Worm (Caenorhabditis elegans): ENCODE data around the gene col-185.

Gene col-185

DNA sequence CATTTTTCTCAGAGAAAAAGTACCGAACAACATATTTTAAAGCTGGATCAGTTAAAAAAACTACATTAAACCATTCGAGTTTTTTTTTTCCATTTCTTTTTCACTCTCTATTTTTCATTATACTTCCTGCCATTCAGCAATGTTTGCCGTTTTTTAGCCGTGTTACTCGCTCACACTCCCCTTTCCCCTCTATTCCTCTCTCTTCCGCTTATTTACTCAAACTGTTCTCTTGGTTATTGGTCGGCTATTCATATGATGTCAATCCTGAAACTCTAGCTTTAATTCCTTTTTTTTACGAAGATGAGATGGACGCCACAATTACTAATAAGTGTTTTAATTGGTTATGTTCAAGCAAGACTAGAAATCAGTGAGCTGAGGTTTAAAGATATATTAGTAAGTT lies 39.0 kb downstream of the col-185 start, which contains the start of gene tre-4:
Gene tre-4, plus strand, starts transcription at position 301 of the 400 bp plus-strand sequence.
- TF ChIP-seq nhr-237 (tag; optimal IDR thresholded peaks at IDR 0.05) = no peak
- TF ChIP-seq pha-4 (tag; optimal IDR thresholded peaks at IDR 0.05) = peak; percentile 61
- TF ChIP-seq nhr-12 (tag; optimal IDR thresholded peaks at IDR 0.05) = no peak
- TF ChIP-seq tbx-2 (tag; optimal IDR thresholded peaks at IDR 0.05) = no peak
- TF ChIP-seq ceh-28 (tag; optimal IDR thresholded peaks at IDR 0.05) = no peak
- no peak for TF ChIP-seq ceh-82 (tag; optimal IDR thresholded peaks at IDR 0.05)
- TF ChIP-seq jun-1 (tag; optimal IDR thresholded peaks at IDR 0.05) = no peak

DNA sequence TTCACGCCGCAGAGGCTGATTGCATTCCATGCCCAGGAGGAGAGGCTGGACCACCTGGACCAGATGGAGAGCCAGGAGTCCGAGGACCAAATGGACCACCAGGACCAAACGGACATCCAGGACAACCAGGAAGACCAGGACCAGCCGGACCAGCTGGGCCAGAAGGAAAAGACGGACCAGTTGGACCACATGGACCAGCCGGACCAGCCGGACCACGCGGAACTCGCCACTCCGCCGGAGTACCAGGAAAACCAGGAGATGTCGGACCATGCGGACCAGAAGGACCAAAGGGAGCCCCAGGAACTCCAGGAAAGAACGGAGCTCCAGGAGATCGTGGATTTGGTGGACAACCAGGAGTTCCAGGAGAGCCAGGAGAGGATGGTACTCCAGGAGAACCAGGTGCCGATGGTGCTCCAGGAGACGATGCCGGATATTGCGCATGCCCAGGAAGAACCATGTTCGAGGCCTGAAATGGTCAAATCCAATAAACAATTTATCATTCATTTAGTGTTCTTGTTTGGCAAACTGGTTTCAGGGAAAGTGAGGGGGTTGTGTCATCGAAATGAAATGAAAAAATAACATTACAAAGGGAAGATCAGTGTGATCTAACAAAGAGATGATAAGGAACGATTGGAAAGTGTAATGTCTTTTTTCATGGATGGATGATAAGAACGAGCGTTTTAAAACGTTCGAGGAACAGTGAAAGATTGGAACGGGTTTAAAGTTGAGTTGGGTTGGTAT lies 40.8 kb downstream of the col-185 start:
- TF ChIP-seq elt-2 (tag; optimal IDR thresholded peaks at IDR 0.05) = peak; percentile 25
- TF ChIP-seq elt-3 (tag; optimal IDR thresholded peaks at IDR 0.05) = peak in 1 of 3 experiments; percentile 58
- peak; percentile 4 for TF ChIP-seq pqm-1 (tag; optimal IDR thresholded peaks at IDR 0.05)
- no peak for TF ChIP-seq elt-1 (tag; optimal IDR thresholded peaks at IDR 0.05)
- no peak for TF ChIP-seq nhr-23 (tag; optimal IDR thresholded peaks at IDR 0.05)

DNA sequence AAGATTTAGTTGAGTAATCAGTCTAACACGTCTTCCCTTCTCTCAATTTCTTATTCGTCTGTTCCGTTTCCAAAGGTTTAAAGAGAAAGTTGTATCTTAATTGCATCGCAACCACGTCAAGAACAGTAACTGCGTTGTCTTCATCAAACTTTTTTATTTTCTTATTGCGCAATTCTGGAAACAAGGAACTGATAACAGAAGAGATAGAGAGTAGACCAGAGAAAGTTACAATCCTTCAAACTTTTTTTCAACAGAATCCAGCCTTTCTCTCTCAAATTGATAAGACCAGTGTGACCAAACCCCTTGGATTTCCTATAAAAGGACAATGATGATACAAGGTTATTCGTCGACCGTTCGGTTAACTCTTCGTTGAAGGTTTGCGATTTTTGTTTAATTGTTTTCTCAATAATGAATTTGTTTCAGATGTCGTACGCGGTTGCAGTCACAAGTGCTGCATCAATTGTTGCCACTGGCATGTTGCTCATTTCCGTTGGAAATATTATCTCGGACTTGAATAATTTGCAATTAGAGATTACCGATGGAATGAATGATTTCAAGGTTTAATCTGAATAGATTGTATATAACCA lies 41.8 kb downstream of the col-185 start, which contains the start of gene col-184:
Gene col-184, plus strand, starts transcription at position 409 of the 587 bp plus-strand sequence.
- no peak for TF ChIP-seq nfya-1 (tag; optimal IDR thresholded peaks at IDR 0.05; ENCODE audit: insufficient read depth)
- peak in 1 of 3 experiments; percentile 18 for TF ChIP-seq elt-3 (tag; optimal IDR thresholded peaks at IDR 0.05)

DNA sequence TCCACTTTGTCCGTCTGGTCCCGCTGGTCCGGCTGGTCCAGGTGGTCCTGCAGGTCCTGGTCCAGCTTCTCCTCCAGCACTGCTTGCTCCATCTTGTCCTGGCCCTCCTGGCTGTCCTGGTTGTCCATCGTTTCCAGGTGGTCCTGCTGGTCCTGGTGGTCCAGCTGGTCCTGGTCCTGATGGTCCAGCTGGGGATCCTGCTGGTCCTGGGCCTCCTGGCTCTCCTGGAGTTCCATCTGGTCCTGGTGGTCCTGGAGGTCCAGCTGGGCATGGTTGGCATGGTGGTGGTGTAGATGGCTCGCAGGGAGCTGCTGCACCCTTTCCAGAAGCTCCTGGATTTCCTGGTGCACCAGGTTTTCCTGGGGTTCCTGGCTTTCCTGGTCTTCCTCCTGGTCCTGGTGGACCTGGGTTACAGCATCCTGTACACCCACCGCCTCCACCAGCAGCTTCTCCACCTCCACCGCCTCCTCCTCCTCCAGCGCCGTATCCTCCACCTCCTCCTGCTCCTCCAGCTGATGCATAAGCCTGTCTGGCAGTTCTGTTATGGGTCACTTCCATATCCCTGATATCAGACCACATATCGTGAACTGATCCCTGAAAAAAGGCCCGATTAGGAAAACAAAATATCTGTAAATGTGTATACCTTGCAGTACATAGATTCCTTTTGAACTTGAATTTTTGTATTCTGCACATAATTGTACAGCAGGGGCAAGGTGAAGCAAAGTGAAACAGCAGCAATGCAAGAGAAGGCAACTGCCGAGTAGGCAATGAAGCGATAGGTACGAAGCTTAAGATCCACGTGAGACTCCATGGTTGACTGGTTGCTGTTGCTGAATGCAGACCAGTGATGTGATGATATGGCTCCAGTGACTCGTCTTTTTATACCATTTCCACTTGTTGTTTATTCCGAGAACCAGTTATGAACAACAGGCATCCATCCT lies 43.7 kb downstream of the col-185 start, which contains the start of gene col-183:
Gene col-183, minus strand, starts transcription at position 839 of the 941 bp plus-strand sequence.
- TF ChIP-seq nhr-12 (tag; optimal IDR thresholded peaks at IDR 0.05) = no peak
- no peak for TF ChIP-seq eor-1 (tag; optimal IDR thresholded peaks at IDR 0.05)
- TF ChIP-seq mml-1 (tag; optimal IDR thresholded peaks at IDR 0.05) = no peak
- no peak for TF ChIP-seq nhr-76 (tag; optimal IDR thresholded peaks at IDR 0.05)
- TF ChIP-seq sea-2 (GFP tag; optimal IDR thresholded peaks at IDR 0.05) = no peak
- TF ChIP-seq lin-15B (tag; optimal IDR thresholded peaks at IDR 0.05) = no peak
- no peak for TF ChIP-seq nfya-1 (tag; optimal IDR thresholded peaks at IDR 0.05; ENCODE audit: insufficient read depth)
- TF ChIP-seq egl-5 (tag; optimal IDR thresholded peaks at IDR 0.05) = no peak
- TF ChIP-seq snpc-4 (tag; optimal IDR thresholded peaks at IDR 0.05) = no peak
- TF ChIP-seq nhr-23 (tag; optimal IDR thresholded peaks at IDR 0.05) = no peak

DNA sequence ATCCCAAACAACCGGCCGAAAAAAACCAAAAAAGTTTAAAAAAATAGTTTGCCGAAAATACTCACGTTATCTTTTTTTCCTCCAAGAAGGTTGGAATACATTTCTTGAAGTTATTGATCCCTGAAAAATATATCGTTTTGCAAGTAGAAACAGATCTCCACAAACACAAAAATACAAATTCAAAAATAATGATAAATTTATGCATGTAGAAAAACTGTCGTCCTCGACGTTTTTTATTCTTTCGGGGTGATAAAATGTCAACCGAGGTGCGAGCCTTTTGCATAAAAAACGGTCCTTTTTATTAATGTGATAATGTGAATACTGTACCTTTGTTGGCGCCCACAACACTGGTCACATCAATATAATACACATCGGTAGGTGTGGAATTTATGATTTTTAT lies 47.1 kb downstream of the col-185 start, which contains the start of gene F02D10.2:
Gene F02D10.2, minus strand, starts transcription at position 101 of the 400 bp plus-strand sequence.
- TF ChIP-seq nhr-23 (tag; optimal IDR thresholded peaks at IDR 0.05) = no peak
- no peak for TF ChIP-seq sea-2 (GFP tag; optimal IDR thresholded peaks at IDR 0.05)
- TF ChIP-seq elt-2 (tag; optimal IDR thresholded peaks at IDR 0.05) = no peak
- TF ChIP-seq skn-1 (tag; optimal IDR thresholded peaks at IDR 0.05) = no peak
- no peak for TF ChIP-seq aly-2 (tag; optimal IDR thresholded peaks at IDR 0.05)
- no peak for TF ChIP-seq nfya-1 (tag; optimal IDR thresholded peaks at IDR 0.05; ENCODE audit: insufficient read depth)

DNA sequence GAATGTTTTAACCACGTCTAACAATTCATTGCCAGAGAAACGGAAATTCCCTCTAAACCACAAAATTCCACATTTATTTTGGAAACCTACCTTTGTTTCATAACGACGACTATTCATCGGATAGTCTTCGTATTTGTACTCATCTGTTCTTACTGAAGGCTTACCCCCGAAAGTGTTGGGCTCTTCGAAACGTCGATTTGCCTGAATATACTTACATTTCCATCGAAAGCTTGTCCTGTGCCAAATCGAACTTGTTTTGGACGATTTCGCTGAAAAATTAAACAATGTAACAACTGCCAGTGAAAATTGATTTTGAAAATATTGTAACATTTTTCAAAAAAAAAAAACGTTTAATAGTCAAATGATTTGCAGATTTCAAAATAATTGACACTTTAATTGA lies 48.4 kb downstream of the col-185 start, which contains the start of gene F02D10.3:
Gene F02D10.3, minus strand, starts transcription at position 101 of the 400 bp plus-strand sequence.
- no peak for TF ChIP-seq elt-1 (tag; optimal IDR thresholded peaks at IDR 0.05)
- TF ChIP-seq skn-1 (tag; optimal IDR thresholded peaks at IDR 0.05) = no peak
- TF ChIP-seq ZK546.5 (tag; optimal IDR thresholded peaks at IDR 0.05) = no peak
- no peak for TF ChIP-seq nhr-25 (tag; optimal IDR thresholded peaks at IDR 0.05)
- no peak for TF ChIP-seq ceh-28 (tag; optimal IDR thresholded peaks at IDR 0.05)

Measured in whole organism, L3 larva.